ENCODE assay signal across 5 worm cellular contexts in the genomic region with DNA sequence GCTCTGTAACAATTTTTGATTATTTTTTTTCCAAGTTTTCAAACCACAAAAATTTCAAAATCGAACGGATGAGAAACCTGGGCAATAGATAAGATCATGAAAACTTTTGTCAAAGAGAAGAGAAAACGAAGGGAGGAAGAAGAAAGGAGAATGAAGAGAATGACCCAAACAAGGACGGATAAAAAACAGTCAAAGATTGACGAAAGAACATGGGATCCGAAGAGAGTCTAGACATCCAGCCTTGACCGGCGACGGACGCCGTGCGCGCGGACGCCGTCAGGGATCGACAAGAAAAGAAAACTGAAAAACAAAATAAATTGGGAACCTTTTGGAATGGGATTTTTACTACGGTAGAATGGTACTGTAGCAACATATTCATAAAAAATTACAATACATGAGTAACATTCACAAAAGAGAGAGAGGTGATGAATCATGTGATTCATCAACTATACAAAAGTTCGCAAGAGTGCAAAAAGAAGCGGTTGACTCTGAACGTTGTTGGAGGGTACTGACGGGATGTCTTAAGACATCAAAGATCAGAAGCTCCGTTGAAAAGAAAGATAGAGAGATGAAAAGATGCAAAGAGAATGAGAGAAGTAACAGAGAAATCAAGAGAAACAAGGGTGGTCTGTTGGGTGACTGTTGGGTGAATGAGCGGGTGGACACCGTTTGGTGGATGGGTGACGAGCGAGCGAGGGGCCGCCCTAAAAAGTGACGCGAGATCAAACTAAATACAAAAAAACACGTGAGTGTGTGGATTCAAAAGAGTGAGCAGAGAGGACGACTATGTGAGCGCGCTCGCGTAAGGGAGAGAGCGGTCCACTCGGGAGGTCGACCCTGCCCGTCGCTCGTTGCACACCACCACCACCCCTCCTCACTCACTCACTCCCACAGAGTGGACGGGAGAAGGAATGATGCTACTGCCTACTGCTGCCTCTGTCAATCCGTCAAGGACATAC.
A peak's percentile ranks its signal among the peaks of the same experiment; 100 is the strongest.
TF ChIP-seq lines count a peak whose summit lies in the region.

TSS of gene sup-26 (minus strand) at position 10 of the 959 bp plus-strand sequence.

TF ChIP-seq in whole organism, L1 larva, 84 proteins besides CTCF, POLR2A, EP300 and RAD21 (continues in another document):
- TF ChIP-seq ceh-82 (tag; optimal IDR thresholded peaks at IDR 0.05; lab: Kevin White, UChicago) (peak in 1 of 3 experiments; percentile 3), C34B4.2 (tag; optimal IDR thresholded peaks at IDR 0.05; lab: Kevin White, UChicago) (no peak), tlp-1 (tag; optimal IDR thresholded peaks at IDR 0.05; lab: Kevin White, UChicago) (no peak), lsy-2 (tag; optimal IDR thresholded peaks at IDR 0.05; lab: Kevin White, UChicago) (peak in 1 of 2 experiments; percentile 36), nhr-76 (tag; optimal IDR thresholded peaks at IDR 0.05; lab: Kevin White, UChicago) (no peak), pag-3 (tag; optimal IDR thresholded peaks at IDR 0.05; lab: Kevin White, UChicago; ENCODE audit: borderline replicate concordance, insufficient read depth) (no peak), nhr-19 (GFP tag; conservative IDR thresholded peaks at IDR 0.05; lab: Robert Waterston, UW) (0 out of 2 replicates have a peak, but pooled peaks have one; percentile 4), aha-1 (tag; optimal IDR thresholded peaks at IDR 0.05; lab: Kevin White, UChicago) (no peak), nhr-12 (tag; optimal IDR thresholded peaks at IDR 0.05; lab: Kevin White, UChicago) (no peak), lir-3 (tag; optimal IDR thresholded peaks at IDR 0.05; lab: Kevin White, UChicago; ENCODE audit: poor library complexity) (no peak), unc-30 (tag; optimal IDR thresholded peaks at IDR 0.05; lab: Kevin White, UChicago) (no peak), nhr-84 (tag; optimal IDR thresholded peaks at IDR 0.05; lab: Kevin White, UChicago) (no peak), mdl-1 (tag; optimal IDR thresholded peaks at IDR 0.05; lab: Kevin White, UChicago) (peak in 1 of 2 experiments; percentile 42), mef-2 (tag; optimal IDR thresholded peaks at IDR 0.05; lab: Kevin White, UChicago) (no peak), snpc-4 (tag; optimal IDR thresholded peaks at IDR 0.05; lab: Kevin White, UChicago) (no peak)

TF ChIP-seq in whole organism, L3 larva, 47 proteins besides CTCF, POLR2A, EP300 and RAD21 (continues in another document):
- no peak for TF ChIP-seq nhr-11 (tag; optimal IDR thresholded peaks at IDR 0.05; lab: Kevin White, UChicago)
- TF ChIP-seq lsy-12 (tag; optimal IDR thresholded peaks at IDR 0.05; lab: Kevin White, UChicago), result no peak
- TF ChIP-seq nhr-23 (tag; optimal IDR thresholded peaks at IDR 0.05; lab: Kevin White, UChicago), result peak; percentile 44
- no peak for TF ChIP-seq nhr-67 (tag; optimal IDR thresholded peaks at IDR 0.05; lab: Kevin White, UChicago)
- peak; percentile 41 for TF ChIP-seq nhr-25 (tag; optimal IDR thresholded peaks at IDR 0.05; lab: Kevin White, UChicago)
- no peak for TF ChIP-seq jun-1 (tag; optimal IDR thresholded peaks at IDR 0.05; lab: Kevin White, UChicago)
- peak in 1 of 3 experiments; percentile 45 for TF ChIP-seq elt-3 (tag; optimal IDR thresholded peaks at IDR 0.05; lab: Kevin White, UChicago)
- peak; percentile 23 for TF ChIP-seq lin-39 (tag; optimal IDR thresholded peaks at IDR 0.05; lab: Kevin White, UChicago)
- TF ChIP-seq ceh-9 (tag; optimal IDR thresholded peaks at IDR 0.05; lab: Kevin White, UChicago), result no peak
- TF ChIP-seq nhr-28 (tag; optimal IDR thresholded peaks at IDR 0.05; lab: Kevin White, UChicago), result no peak
- no peak for TF ChIP-seq ztf-11 (tag; optimal IDR thresholded peaks at IDR 0.05; lab: Kevin White, UChicago)
- TF ChIP-seq pha-4 (tag; optimal IDR thresholded peaks at IDR 0.05; lab: Kevin White, UChicago), result peak; percentile 38
- TF ChIP-seq egl-5 (tag; optimal IDR thresholded peaks at IDR 0.05; lab: Kevin White, UChicago), result no peak
- TF ChIP-seq mml-1 (tag; optimal IDR thresholded peaks at IDR 0.05; lab: Kevin White, UChicago), result no peak
- no peak for TF ChIP-seq sea-2 (GFP tag; optimal IDR thresholded peaks at IDR 0.05; lab: Kevin White, UChicago)
- TF ChIP-seq unc-62 (GFP tag; optimal IDR thresholded peaks at IDR 0.05; lab: Kevin White, UChicago), result no peak
- TF ChIP-seq skn-1 (tag; optimal IDR thresholded peaks at IDR 0.05; lab: Kevin White, UChicago), result no peak

TF ChIP-seq in whole organism, early embryonic, 17 proteins besides CTCF, POLR2A, EP300 and RAD21 (continues in another document):
- TF ChIP-seq ceh-36 (tag; optimal IDR thresholded peaks at IDR 0.05; lab: Kevin White, UChicago) (no peak), ets-7 (tag; optimal IDR thresholded peaks at IDR 0.05; lab: Kevin White, UChicago) (peak; percentile 31), sea-1 (GFP tag; conservative IDR thresholded peaks at IDR 0.05; lab: Robert Waterston, UW) (peak; percentile 83; the same call in 1 of the 2 replicates), B0310.2 (tag; optimal IDR thresholded peaks at IDR 0.05; lab: Kevin White, UChicago) (peak; percentile 41), hmbx-1 (tag; optimal IDR thresholded peaks at IDR 0.05; lab: Kevin White, UChicago) (no peak), scrt-1 (GFP tag; IDR thresholded peaks at IDR 0.05; lab: Robert Waterston, UW) (peak; percentile 51; the same call in 1 of the 2 replicates), ceh-13 (GFP tag; optimal IDR thresholded peaks at IDR 0.05; lab: Kevin White, UChicago) (no peak), tra-4 (tag; optimal IDR thresholded peaks at IDR 0.05; lab: Kevin White, UChicago) (peak; percentile 13), flt-1 (GFP tag; IDR thresholded peaks at IDR 0.05; lab: Robert Waterston, UW) (no peak; the same call in 1 of the 2 replicates), tbx-37 (GFP tag; conservative IDR thresholded peaks at IDR 0.05; lab: Robert Waterston, UW) (no peak), hmg-4 (GFP tag; optimal IDR thresholded peaks at IDR 0.05; lab: Kevin White, UChicago) (peak; percentile 80), F13C5.2 (tag; optimal IDR thresholded peaks at IDR 0.05; lab: Kevin White, UChicago) (peak; percentile 60), hnd-1 (tag; optimal IDR thresholded peaks at IDR 0.05; lab: Kevin White, UChicago) (no peak), aly-1 (tag; optimal IDR thresholded peaks at IDR 0.05; lab: Kevin White, UChicago) (peak; percentile 78), pes-1 (GFP tag; IDR thresholded peaks at IDR 0.05; lab: Robert Waterston, UW) (peak; percentile 49; the same call in 1 of the 2 replicates), tbx-11 (GFP tag; IDR thresholded peaks at IDR 0.05; lab: Robert Waterston, UW) (no peak)

TF ChIP-seq in whole organism, midembryonic, 9 proteins besides CTCF, POLR2A, EP300 and RAD21:
- TF ChIP-seq cog-1 (tag; optimal IDR thresholded peaks at IDR 0.05; lab: Kevin White, UChicago) (no peak), klf-2 (GFP tag; conservative IDR thresholded peaks at IDR 0.05; lab: Robert Waterston, UW) (0 out of 2 replicates have a peak, but pooled peaks have one; percentile 38), ref-1 (GFP tag; conservative IDR thresholded peaks at IDR 0.05; lab: Robert Waterston, UW) (no peak), tab-1 (GFP tag; IDR thresholded peaks at IDR 0.05; lab: Robert Waterston, UW) (peak; percentile 15; the same call in 1 of the 2 replicates), flt-1 (GFP tag; IDR thresholded peaks at IDR 0.05; lab: Robert Waterston, UW) (peak; percentile 47; the same call in 1 of the 2 replicates), ztf-23 (GFP tag; IDR thresholded peaks at IDR 0.05; lab: Robert Waterston, UW) (peak; percentile 26; the same call in 1 of the 2 replicates)
TF ChIP-seq in whole organism, midembryonic: peak in this region for 4.

TF ChIP-seq in whole organism, young adult, 124 proteins besides CTCF, POLR2A, EP300 and RAD21:
- TF ChIP-seq atf-7 (tag; optimal IDR thresholded peaks at IDR 0.05; lab: Kevin White, UChicago), result no peak
- no peak for TF ChIP-seq snpc-1.1 (tag; optimal IDR thresholded peaks at IDR 0.05; lab: Kevin White, UChicago; ENCODE audit: insufficient read depth)
- peak; percentile 66; the same call in 1 of the 2 replicates for TF ChIP-seq egrh-3 (GFP tag; IDR thresholded peaks at IDR 0.05; lab: Robert Waterston, UW)
- no peak for TF ChIP-seq hlh-26 (GFP tag; conservative IDR thresholded peaks at IDR 0.05; lab: Robert Waterston, UW)
- TF ChIP-seq F33H1.4 (GFP tag; IDR thresholded peaks at IDR 0.05; lab: Robert Waterston, UW), result no peak
- no peak for TF ChIP-seq lin-54 (GFP tag; optimal IDR thresholded peaks at IDR 0.05; lab: Kevin White, UChicago)
- TF ChIP-seq aptf-2 (GFP tag; conservative IDR thresholded peaks at IDR 0.05; lab: Robert Waterston, UW), result peak; percentile 56; the same call in 1 of the 2 replicates
- peak; percentile 93 for TF ChIP-seq zfh-2 (GFP tag; conservative IDR thresholded peaks at IDR 0.05; lab: Robert Waterston, UW)
- no peak for TF ChIP-seq Y95B8A.8 (GFP tag; IDR thresholded peaks at IDR 0.05; lab: Robert Waterston, UW)
- no peak for TF ChIP-seq sptf-2 (GFP tag; optimal IDR thresholded peaks at IDR 0.05; lab: Kevin White, UChicago)
- no peak for TF ChIP-seq ekl-4 (GFP tag; IDR thresholded peaks at IDR 0.05; lab: Robert Waterston, UW)
- 0 out of 2 replicates have a peak, but pooled peaks have one; percentile 6 for TF ChIP-seq madf-6 (GFP tag; IDR thresholded peaks at IDR 0.05; lab: Robert Waterston, UW)
- TF ChIP-seq athp-1 (tag; optimal IDR thresholded peaks at IDR 0.05; lab: Kevin White, UChicago), result no peak
- no peak for TF ChIP-seq hsf-1 (GFP tag; IDR thresholded peaks at IDR 0.05; lab: Robert Waterston, UW)
- TF ChIP-seq him-1 (tag; optimal IDR thresholded peaks at IDR 0.05; lab: Kevin White, UChicago), result no peak
- peak; percentile 3 for TF ChIP-seq K12H6.12 (tag; optimal IDR thresholded peaks at IDR 0.05; lab: Kevin White, UChicago)
- TF ChIP-seq ets-4 (GFP tag; optimal IDR thresholded peaks at IDR 0.05; lab: Kevin White, UChicago), result no peak
- 0 out of 2 replicates have a peak, but pooled peaks have one; percentile 39 for TF ChIP-seq hmg-1.2 (GFP tag; IDR thresholded peaks at IDR 0.05; lab: Robert Waterston, UW)
- peak; percentile 29; the same call in 1 of the 2 replicates for TF ChIP-seq mcd-1 (GFP tag; IDR thresholded peaks at IDR 0.05; lab: Robert Waterston, UW)
- no peak for TF ChIP-seq nhr-80 (tag; optimal IDR thresholded peaks at IDR 0.05; lab: Kevin White, UChicago)
- TF ChIP-seq mel-28 (tag; optimal IDR thresholded peaks at IDR 0.05; lab: Kevin White, UChicago; ENCODE audit: borderline replicate concordance), result no peak
- no peak for TF ChIP-seq cebp-1 (GFP tag; IDR thresholded peaks at IDR 0.05; lab: Robert Waterston, UW)
- peak; percentile 41 for TF ChIP-seq cebp-1 (tag; optimal IDR thresholded peaks at IDR 0.05; lab: Kevin White, UChicago)
- no peak for TF ChIP-seq lsy-27 (tag; optimal IDR thresholded peaks at IDR 0.05; lab: Kevin White, UChicago; ENCODE audit: borderline replicate concordance, insufficient read depth)
- TF ChIP-seq nhr-120 (GFP tag; IDR thresholded peaks at IDR 0.05; lab: Robert Waterston, UW), result no peak
